Worm (Caenorhabditis elegans): ENCODE measurements around the gene ZK829.3.

Gene ZK829.3

ce11 chrIV:11913295-11913940 is 32.1 kb downstream of the ZK829.3 start:
- TF ChIP-seq dao-5 (tag; optimal IDR thresholded peaks at IDR 0.05) (no peak), W03F9.2 (tag; optimal IDR thresholded peaks at IDR 0.05) (no peak), him-1 (tag; optimal IDR thresholded peaks at IDR 0.05) (no peak)

- TF ChIP-seq dao-5 (tag; optimal IDR thresholded peaks at IDR 0.05) (no peak), him-1 (tag; optimal IDR thresholded peaks at IDR 0.05) (no peak), W03F9.2 (tag; optimal IDR thresholded peaks at IDR 0.05) (no peak)
Measured at ce11 chrIV:11911723-11912122, 33.8 kb downstream of the ZK829.3 start, which contains the start of gene VZK822L.2. VZK822L.2 (plus strand) TSS chrIV:11912023.

- TF ChIP-seq dao-5 (tag; optimal IDR thresholded peaks at IDR 0.05) (no peak), him-1 (tag; optimal IDR thresholded peaks at IDR 0.05) (no peak), W03F9.2 (tag; optimal IDR thresholded peaks at IDR 0.05) (no peak)
Measured at ce11 chrIV:11908733-11909132, 36.8 kb downstream of the ZK829.3 start.

ce11 chrIV:11903676-11904075 is 41.8 kb downstream of the ZK829.3 start:
- TF ChIP-seq him-1 (tag; optimal IDR thresholded peaks at IDR 0.05) (no peak), W03F9.2 (tag; optimal IDR thresholded peaks at IDR 0.05) (no peak), dao-5 (tag; optimal IDR thresholded peaks at IDR 0.05) (no peak)

ce11 chrIV:11902832-11903231 is 42.7 kb downstream of the ZK829.3 start:
- TF ChIP-seq him-1 (tag; optimal IDR thresholded peaks at IDR 0.05) = no peak
- TF ChIP-seq W03F9.2 (tag; optimal IDR thresholded peaks at IDR 0.05) = no peak
- no peak for TF ChIP-seq dao-5 (tag; optimal IDR thresholded peaks at IDR 0.05)

- TF ChIP-seq W03F9.2 (tag; optimal IDR thresholded peaks at IDR 0.05) = no peak
- no peak for TF ChIP-seq dao-5 (tag; optimal IDR thresholded peaks at IDR 0.05)
- no peak for TF ChIP-seq him-1 (tag; optimal IDR thresholded peaks at IDR 0.05)
Measured at ce11 chrIV:11901215-11901614, 44.3 kb downstream of the ZK829.3 start.

ce11 chrIV:11900399-11900798 is 45.1 kb downstream of the ZK829.3 start:
- no peak for TF ChIP-seq dao-5 (tag; optimal IDR thresholded peaks at IDR 0.05)
- TF ChIP-seq W03F9.2 (tag; optimal IDR thresholded peaks at IDR 0.05) = no peak
- no peak for TF ChIP-seq him-1 (tag; optimal IDR thresholded peaks at IDR 0.05)

ce11 chrIV:11899358-11899757 is 46.2 kb downstream of the ZK829.3 start, which contains the start of gene nhr-43:
nhr-43 (plus strand) TSS chrIV:11899590.
- TF ChIP-seq dao-5 (tag; optimal IDR thresholded peaks at IDR 0.05) = no peak
- no peak for TF ChIP-seq him-1 (tag; optimal IDR thresholded peaks at IDR 0.05)
- no peak for TF ChIP-seq W03F9.2 (tag; optimal IDR thresholded peaks at IDR 0.05)

- TF ChIP-seq W03F9.2 (tag; optimal IDR thresholded peaks at IDR 0.05) (no peak), him-1 (tag; optimal IDR thresholded peaks at IDR 0.05) (no peak), dao-5 (tag; optimal IDR thresholded peaks at IDR 0.05) (no peak)
Measured at ce11 chrIV:11897710-11898109, 47.8 kb downstream of the ZK829.3 start.

ce11 chrIV:11893336-11893735 is 52.2 kb downstream of the ZK829.3 start:
- no peak for TF ChIP-seq dao-5 (tag; optimal IDR thresholded peaks at IDR 0.05)
- no peak for TF ChIP-seq him-1 (tag; optimal IDR thresholded peaks at IDR 0.05)
- no peak for TF ChIP-seq W03F9.2 (tag; optimal IDR thresholded peaks at IDR 0.05)

Measured in whole organism, L4/young adult.